Fruit fly (Drosophila melanogaster) whole organism, adult: ENCODE data around the gene ArfGAP1.
A peak's percentile ranks its signal among the peaks of the same experiment; 100 is the strongest.

ENCODE experiments used
- CG11617 ChIP-seq: fragments of 200-800 bp; sonication (Bioruptor generic); optimal IDR thresholded peaks from 2 replicates; lab custom pipeline; 2017; ENCODE audit warnings: mild to moderate bottlenecking, missing biosample characterization, missing genetic modification reagents, missing genetic modification characterization
- CG12768 ChIP-seq: fragments of 200-800 bp; sonication (Bioruptor generic); optimal IDR thresholded peaks from 2 replicates; lab custom pipeline; 2017; ENCODE audit warnings: missing biosample characterization, missing genetic modification characterization, mild to moderate bottlenecking, moderate library complexity, missing genetic modification reagents
- CG14711 ChIP-seq: fragments of 200-800 bp; sonication (Bioruptor generic); optimal IDR thresholded peaks from 2 replicates; lab custom pipeline; 2018; ENCODE audit warnings: missing biosample characterization, mild to moderate bottlenecking, missing genetic modification characterization, moderate library complexity
- CG1620 ChIP-seq: fragments of 200-800 bp; sonication (Bioruptor generic); optimal IDR thresholded peaks from 2 replicates; lab custom pipeline; 2016; ENCODE audit warnings: missing biosample characterization, missing genetic modification characterization
- CG33017 ChIP-seq: fragments of 200-800 bp; sonication (Bioruptor generic); optimal IDR thresholded peaks from 2 replicates; lab custom pipeline; 2018; ENCODE audit warnings: missing biosample characterization, mild to moderate bottlenecking, missing genetic modification characterization, moderate library complexity
- CG5204 ChIP-seq: fragments of 200-800 bp; sonication (Bioruptor generic); optimal IDR thresholded peaks from 2 replicates; lab custom pipeline; 2016; ENCODE audit warnings: missing biosample characterization, missing genetic modification characterization
- CG7045 ChIP-seq: fragments of 200-800 bp; sonication (Bioruptor generic); optimal IDR thresholded peaks from 2 replicates; lab custom pipeline; 2017; ENCODE audit warnings: missing biosample characterization, mild to moderate bottlenecking, missing genetic modification characterization
- CG7101 ChIP-seq: fragments of 200-800 bp; sonication (Bioruptor generic); optimal IDR thresholded peaks from 2 replicates; lab custom pipeline; 2018; ENCODE audit warnings: missing biosample characterization, mild to moderate bottlenecking, missing genetic modification characterization, moderate library complexity
- Clk ChIP-seq: fragments of 200-800 bp; sonication (Bioruptor generic); optimal IDR thresholded peaks from 2 replicates; lab custom pipeline; 2017; ENCODE audit warnings: missing biosample characterization, missing genetic modification characterization
- Crg-1 ChIP-seq: fragments of 200-800 bp; sonication (Bioruptor generic); optimal IDR thresholded peaks from 2 replicates; lab custom pipeline; 2016; ENCODE audit warnings: missing biosample characterization, missing genetic modification characterization
- Hr96 ChIP-seq: fragments of 200-800 bp; sonication (Bioruptor generic); optimal IDR thresholded peaks from 2 replicates; lab custom pipeline; 2016; ENCODE audit warnings: missing biosample characterization, missing genetic modification characterization
- Mnt ChIP-seq: fragments of 200-800 bp; sonication (Bioruptor generic); optimal IDR thresholded peaks from 2 replicates; lab custom pipeline; 2016; ENCODE audit warnings: missing biosample characterization, mild to moderate bottlenecking, missing genetic modification characterization
- bab1 ChIP-seq: fragments of 200-800 bp; sonication (Bioruptor generic); optimal IDR thresholded peaks from 3 replicates; lab custom pipeline; 2019; ENCODE audit warnings: missing biosample characterization, mild to moderate bottlenecking, missing genetic modification characterization, moderate library complexity
- cic ChIP-seq: fragments of 200-800 bp; sonication (Bioruptor generic); optimal IDR thresholded peaks from 2 replicates; lab custom pipeline; 2017; ENCODE audit warnings: missing biosample characterization, mild to moderate bottlenecking, missing genetic modification characterization, moderate library complexity
- cnc ChIP-seq, 2 experiments: fragments of >200 bp; optimal IDR thresholded peaks; 2 replicates each; lab custom pipeline; 2017
- kay ChIP-seq: fragments of 200-800 bp; sonication (Bioruptor generic); peaks from one replicate; lab custom pipeline; 2016; ENCODE audit warnings: missing biosample characterization, missing genetic modification characterization, borderline replicate concordance
- ovo ChIP-seq: fragments of 200-800 bp; sonication (Bioruptor generic); optimal IDR thresholded peaks from 2 replicates; lab custom pipeline; 2016; ENCODE audit warnings: missing biosample characterization, missing genetic modification characterization
- pad ChIP-seq: fragments of 200-800 bp; sonication (Bioruptor generic); optimal IDR thresholded peaks from 3 replicates; lab custom pipeline; 2017; ENCODE audit warnings: missing biosample characterization, missing genetic modification characterization, mild to moderate bottlenecking, moderate library complexity, missing genetic modification reagents
- tj ChIP-seq: fragments of 200-800 bp; sonication (Bioruptor generic); optimal IDR thresholded peaks from 3 replicates; lab custom pipeline; 2017; ENCODE audit warnings: missing biosample characterization, mild to moderate bottlenecking, missing genetic modification characterization, moderate library complexity
- toe ChIP-seq: fragments of 200-800 bp; sonication (Bioruptor generic); optimal IDR thresholded peaks from 2 replicates; lab custom pipeline; 2016; ENCODE audit warnings: missing biosample characterization, missing genetic modification characterization

ArfGAP1 gene

DNA sequence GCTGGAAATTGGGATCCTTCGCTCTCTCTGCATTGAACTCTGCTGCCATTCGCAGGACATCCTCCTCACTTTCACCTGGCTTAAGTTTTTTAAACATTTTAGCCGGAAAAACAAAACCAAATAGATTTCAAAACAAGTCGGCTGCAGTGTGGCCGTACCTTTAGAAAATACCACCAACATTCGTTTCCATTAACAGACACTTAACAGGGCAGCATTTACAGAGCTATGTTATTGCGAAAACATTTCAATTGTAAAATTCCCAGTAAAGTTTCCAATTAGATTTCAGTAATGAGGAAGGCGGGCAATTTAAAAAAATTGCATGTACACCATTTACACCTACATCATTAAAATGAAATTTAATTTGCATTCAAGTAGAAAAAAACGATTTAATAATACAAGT is 18.2 kb downstream of the ArfGAP1 start, which contains the start of gene CG32104:
CG32104 (minus strand) TSS at position 152 of the 400 bp plus-strand sequence.
- TF ChIP-seq CG11617 = no peak
- TF ChIP-seq Hr96 (GFP tag; lab: Kevin White, UChicago) = no peak
- TF ChIP-seq pad (GFP tag; lab: Kevin White, UChicago) = no peak
- TF ChIP-seq kay = no peak
- no peak for TF ChIP-seq Clk
- TF ChIP-seq toe (GFP tag; lab: Kevin White, UChicago) = no peak
- TF ChIP-seq tj (GFP tag; lab: Kevin White, UChicago) = no peak
- no peak for TF ChIP-seq CG1620
- no peak for TF ChIP-seq CG7101
- no peak for TF ChIP-seq Mnt
- no peak for TF ChIP-seq CG33017 (tag; lab: Kevin White, UChicago)
- no peak for TF ChIP-seq CG14711 (tag; lab: Kevin White, UChicago)
- no peak for TF ChIP-seq bab1 (GFP tag; lab: Kevin White, UChicago)
- no peak for TF ChIP-seq CG12768 (GFP tag; lab: Kevin White, UChicago)
- no peak for TF ChIP-seq CG5204 (GFP tag; lab: Kevin White, UChicago)
- TF ChIP-seq ovo (GFP tag; lab: Kevin White, UChicago) = no peak

DNA sequence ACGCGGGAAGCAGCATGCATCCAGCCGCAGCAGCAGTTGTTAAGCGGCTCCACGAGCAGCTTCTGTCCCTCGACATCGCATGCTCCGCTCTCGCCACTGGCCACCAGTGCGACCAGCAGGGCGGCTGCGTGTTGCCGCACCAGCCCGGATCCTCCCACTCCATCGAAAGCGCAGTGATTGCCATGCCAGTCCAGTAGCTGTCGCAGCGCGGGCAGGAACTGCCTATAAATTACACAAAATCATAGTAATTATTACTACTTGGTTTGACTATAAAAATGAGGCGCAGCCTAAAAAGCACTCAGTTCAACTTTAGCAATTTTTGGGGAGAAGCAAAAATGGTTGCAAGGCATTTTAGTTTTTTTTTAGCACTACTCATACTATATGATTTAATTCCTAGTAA is 21.5 kb downstream of the ArfGAP1 start, which contains the start of gene Obp69a:
Obp69a (plus strand) TSS at position 301 of the 400 bp plus-strand sequence.
- no peak for TF ChIP-seq Hr96 (GFP tag; lab: Kevin White, UChicago)
- TF ChIP-seq pad (GFP tag; lab: Kevin White, UChicago) = no peak
- no peak for TF ChIP-seq cic
- TF ChIP-seq cnc (optimal IDR thresholded peaks at IDR 0.05; lab: Kevin White, UChicago) = no peak
- no peak for TF ChIP-seq Clk
- no peak for TF ChIP-seq CG14711 (tag; lab: Kevin White, UChicago)
- no peak for TF ChIP-seq CG7101
- no peak for TF ChIP-seq CG1620
- no peak for TF ChIP-seq Crg-1 (GFP tag; lab: Kevin White, UChicago)
- TF ChIP-seq toe (GFP tag; lab: Kevin White, UChicago) = no peak
- no peak for TF ChIP-seq CG5204 (GFP tag; lab: Kevin White, UChicago)
- no peak for TF ChIP-seq Mnt
- TF ChIP-seq bab1 (GFP tag; lab: Kevin White, UChicago) = no peak
- no peak for TF ChIP-seq CG11617
- TF ChIP-seq kay = no peak

DNA sequence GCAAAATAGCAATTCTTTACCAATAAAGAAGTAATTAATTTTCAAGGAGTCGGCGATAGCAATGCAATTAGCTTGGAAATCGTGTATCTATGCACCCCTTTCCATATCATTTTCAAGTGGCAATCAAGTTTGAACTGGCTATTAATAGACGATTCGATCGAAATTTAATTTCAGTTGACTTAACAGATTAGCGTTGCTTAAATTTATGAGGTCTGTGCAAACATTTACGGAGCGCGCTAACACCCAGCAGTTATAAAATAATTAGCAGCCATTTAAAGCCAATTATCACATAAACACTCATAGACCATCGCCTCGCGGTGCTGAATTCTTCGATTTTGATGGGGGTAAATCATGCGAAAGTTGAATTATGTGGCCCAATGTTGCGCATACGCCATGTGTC is 24.6 kb downstream of the ArfGAP1 start:
- TF ChIP-seq toe (GFP tag; lab: Kevin White, UChicago) (no peak), pad (GFP tag; lab: Kevin White, UChicago) (no peak), CG7045 (GFP tag; lab: Kevin White, UChicago) (no peak), CG11617 (no peak), CG5204 (GFP tag; lab: Kevin White, UChicago) (no peak), cic (no peak), Mnt (no peak), CG1620 (no peak)

DNA sequence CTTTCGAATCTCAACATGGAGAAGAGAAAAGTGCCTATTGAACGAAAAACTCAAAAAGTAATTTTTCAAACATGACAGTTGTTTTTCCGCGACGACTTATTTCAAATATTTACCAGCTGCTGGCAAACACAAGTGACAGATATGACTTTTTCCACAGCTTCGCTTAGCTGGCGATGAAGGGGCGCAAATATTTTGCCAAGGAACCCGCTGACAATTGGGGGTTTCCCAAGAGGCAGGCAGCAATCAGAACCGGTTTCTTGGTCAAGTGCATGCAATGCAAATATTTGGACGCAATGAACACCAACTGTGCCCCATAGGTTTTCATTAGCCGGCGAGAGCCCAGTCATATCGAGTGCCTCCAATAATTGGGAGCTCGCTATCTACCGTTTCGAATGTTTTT is 25.3 kb downstream of the ArfGAP1 start:
- TF ChIP-seq CG7101 (no peak), cnc (optimal IDR thresholded peaks at IDR 0.05; lab: Kevin White, UChicago) (no peak), Hr96 (GFP tag; lab: Kevin White, UChicago) (no peak), Crg-1 (GFP tag; lab: Kevin White, UChicago) (no peak), toe (GFP tag; lab: Kevin White, UChicago) (no peak), bab1 (GFP tag; lab: Kevin White, UChicago) (no peak), pad (GFP tag; lab: Kevin White, UChicago) (no peak), CG7045 (GFP tag; lab: Kevin White, UChicago) (no peak), CG1620 (no peak), CG5204 (GFP tag; lab: Kevin White, UChicago) (no peak), CG12768 (GFP tag; lab: Kevin White, UChicago) (no peak), CG11617 (no peak), Clk (no peak), kay (no peak)

DNA sequence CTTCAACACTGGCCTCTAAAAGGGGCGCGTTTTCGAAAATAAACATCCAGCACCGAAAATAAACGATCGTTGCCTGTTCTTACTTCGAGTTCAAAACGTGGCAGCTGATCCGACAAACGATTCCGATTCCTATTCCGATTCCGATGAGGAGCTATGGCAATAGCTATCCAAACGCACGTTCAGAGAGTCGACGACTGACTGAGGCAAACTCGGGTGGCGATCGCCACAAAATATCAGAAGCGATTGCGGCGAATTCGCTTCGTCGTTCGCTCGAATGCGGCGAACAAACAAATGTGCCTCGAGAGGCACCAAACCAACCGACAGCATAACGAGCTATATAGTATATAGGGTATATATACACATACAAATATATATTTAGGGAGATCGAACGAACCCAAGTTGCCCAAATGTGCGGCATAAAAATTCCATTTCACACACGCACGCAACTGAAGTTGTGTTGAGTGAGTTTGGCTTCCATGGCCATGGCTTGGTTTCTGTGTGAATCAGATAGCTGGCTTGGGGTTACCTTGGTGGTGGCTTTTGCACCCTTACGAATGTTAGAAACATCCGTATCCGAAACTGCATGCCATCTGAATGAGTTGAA is 26.0 kb downstream of the ArfGAP1 start, which contains the start of gene Ncc69:
Ncc69 (minus strand) TSS at position 205 of the 604 bp plus-strand sequence.
- TF ChIP-seq bab1 (GFP tag; lab: Kevin White, UChicago) (peak; percentile 21), CG11617 (no peak), kay (peak; percentile 41), CG14711 (tag; lab: Kevin White, UChicago) (no peak), Mnt (peak; percentile 48), tj (GFP tag; lab: Kevin White, UChicago) (peak; percentile 22)

DNA sequence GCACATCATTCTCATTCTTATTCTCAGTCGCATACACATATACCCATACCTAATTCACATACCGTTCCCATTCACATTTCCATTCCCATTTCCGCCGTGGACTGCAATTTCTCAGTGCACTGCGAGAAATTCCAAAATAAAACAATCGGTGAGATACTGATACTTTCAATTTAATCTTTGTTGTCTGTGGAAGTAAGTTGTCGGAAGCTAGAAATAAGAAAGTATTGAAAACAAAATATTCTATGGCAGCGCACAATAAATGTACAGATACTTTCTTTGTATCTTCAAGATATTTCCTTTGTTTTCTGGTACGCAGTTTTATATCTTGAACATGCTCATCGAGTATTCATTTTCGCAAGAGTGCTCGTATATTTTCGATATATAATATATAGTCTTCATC is 29.5 kb downstream of the ArfGAP1 start:
- TF ChIP-seq toe (GFP tag; lab: Kevin White, UChicago) (no peak), ovo (GFP tag; lab: Kevin White, UChicago) (no peak), tj (GFP tag; lab: Kevin White, UChicago) (peak; percentile 20)

DNA sequence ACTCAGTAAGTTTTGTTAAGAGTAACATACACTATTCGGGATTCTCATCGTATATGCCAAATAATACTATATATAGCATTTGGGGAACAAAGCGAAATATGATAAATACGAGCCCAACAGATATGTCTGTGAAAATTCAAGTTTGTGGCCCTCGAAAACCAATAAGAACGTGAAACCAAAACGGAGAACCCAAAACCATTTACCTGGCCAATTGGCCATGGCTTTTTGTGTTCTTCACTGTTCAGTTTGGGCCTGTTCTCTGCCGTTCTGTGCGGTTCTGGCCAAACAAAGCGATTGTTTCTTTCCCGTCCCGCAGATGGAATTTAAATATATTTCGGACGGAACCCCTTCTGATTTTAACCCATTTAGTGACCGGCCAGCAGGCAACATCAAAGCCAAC is 30.3 kb downstream of the ArfGAP1 start:
- TF ChIP-seq bab1 (GFP tag; lab: Kevin White, UChicago) = no peak
- TF ChIP-seq cnc (optimal IDR thresholded peaks at IDR 0.05; lab: Kevin White, UChicago) = peak in 1 of 2 experiments; percentile 26
